Fruit fly (Drosophila melanogaster): Measurements from ENCODE around the gene CG44085.

Gene CG44085

dm6 chr2L:13286456-13286855, 25.6 kb downstream of the CG44085 start, which contains the start of the genes Drep4 and Uvrag (continued):
- TF ChIP-seq B-H2 (GFP tag; optimal IDR thresholded peaks at IDR 0.05) (peak; percentile 75), Abd-B (GFP tag; optimal IDR thresholded peaks at IDR 0.05) (peak; percentile 78), kay (GFP tag; optimal IDR thresholded peaks at IDR 0.05) (peak; percentile 40), stwl (tag; optimal IDR thresholded peaks at IDR 0.05) (peak; percentile 75), Poxn (GFP tag; IDR thresholded peaks at IDR 0.05) (peak; percentile 3; the same call in 1 of the 2 replicates), CG18619 (GFP tag; optimal IDR thresholded peaks at IDR 0.05) (peak; percentile 64), klu (GFP tag; IDR thresholded peaks at IDR 0.05) (peak; percentile 56; the same call in 1 of the 2 replicates), CG17385 (GFP tag; optimal IDR thresholded peaks at IDR 0.05) (peak; percentile 51), CG30403 (GFP tag; optimal IDR thresholded peaks at IDR 0.05) (peak; percentile 85), CG11093 (GFP tag; IDR thresholded peaks at IDR 0.05) (0 out of 3 replicates have a peak, but pooled peaks have one; percentile 37), Fer1 (GFP tag; optimal IDR thresholded peaks at IDR 0.05) (no peak), CG43689 (GFP tag; IDR thresholded peaks at IDR 0.05) (no peak), BEAF-32 (GFP tag; optimal IDR thresholded peaks at IDR 0.05) (peak; percentile 33), zen (tag; optimal IDR thresholded peaks at IDR 0.05) (peak; percentile 75), tio (GFP tag; optimal IDR thresholded peaks at IDR 0.05) (peak; percentile 66), Tbp (GFP tag; optimal IDR thresholded peaks at IDR 0.05) (no peak), CG13775 (GFP tag; optimal IDR thresholded peaks at IDR 0.05) (peak; percentile 77), CG4404 (GFP tag; IDR thresholded peaks at IDR 0.05) (peak; percentile 32; the same call in 1 of the 2 replicates), Sox100B (GFP tag; optimal IDR thresholded peaks at IDR 0.05) (peak; percentile 75), CG3065 (GFP tag; optimal IDR thresholded peaks at IDR 0.05) (peak; percentile 27), CG4820 (GFP tag; optimal IDR thresholded peaks at IDR 0.05) (peak; percentile 43), CG32532 (GFP tag; IDR thresholded peaks at IDR 0.05) (peak; percentile 63), CG10209 (GFP tag; optimal IDR thresholded peaks at IDR 0.05) (peak; percentile 77), NFAT (GFP tag; IDR thresholded peaks at IDR 0.05) (peak; percentile 44; the same call in 1 of the 2 replicates), CG7357 (GFP tag; IDR thresholded peaks at IDR 0.05) (0 out of 3 replicates have a peak, but pooled peaks have one; percentile 22), Six4 (GFP tag; optimal IDR thresholded peaks at IDR 0.05) (peak; percentile 17), CG15514 (GFP tag; optimal IDR thresholded peaks at IDR 0.05) (peak; percentile 46), Nf-YB (GFP tag; optimal IDR thresholded peaks at IDR 0.05) (no peak), Sox102F (GFP tag; optimal IDR thresholded peaks at IDR 0.05) (peak; percentile 64), HHEX (GFP tag; optimal IDR thresholded peaks at IDR 0.05) (peak; percentile 33), CG8388 (GFP tag; optimal IDR thresholded peaks at IDR 0.05) (peak; percentile 50), tap (tag; optimal IDR thresholded peaks at IDR 0.05) (no peak), CG13123 (GFP tag; optimal IDR thresholded peaks at IDR 0.05) (peak; percentile 58), CG13894 (tag; optimal IDR thresholded peaks at IDR 0.05) (no peak), CG12219 (GFP tag; optimal IDR thresholded peaks at IDR 0.05) (no peak), lilli (GFP tag; optimal IDR thresholded peaks at IDR 0.05) (peak; percentile 50), CG13296 (GFP tag; optimal IDR thresholded peaks at IDR 0.05) (peak; percentile 66), CG9437 (GFP tag; optimal IDR thresholded peaks at IDR 0.05) (peak; percentile 62), CG6765 (GFP tag; optimal IDR thresholded peaks at IDR 0.05) (peak; percentile 35), CG9817 (tag; optimal IDR thresholded peaks at IDR 0.05) (peak; percentile 71), slou (GFP tag; optimal IDR thresholded peaks at IDR 0.05) (peak; percentile 57), CG2120 (GFP tag; optimal IDR thresholded peaks at IDR 0.05) (peak; percentile 55), CG6689 (GFP tag; IDR thresholded peaks at IDR 0.05) (peak; percentile 31; the same call in 1 of the 2 replicates), Fer2 (tag; optimal IDR thresholded peaks at IDR 0.05) (peak; percentile 62), prd (optimal IDR thresholded peaks at IDR 0.05) (no peak), prd (GFP tag; IDR thresholded peaks at IDR 0.05) (peak; percentile 59; the same call in 1 of the 3 replicates), sob (GFP tag; IDR thresholded peaks at IDR 0.05) (peak; percentile 62; the same call in 1 of the 2 replicates), Dp (GFP tag; optimal IDR thresholded peaks at IDR 0.05) (no peak), Blimp-1 (GFP tag; optimal IDR thresholded peaks at IDR 0.05) (peak; percentile 56), Lhr (GFP tag; optimal IDR thresholded peaks at IDR 0.05) (peak; percentile 35)

All from whole organism, embryonic.